Worm (Caenorhabditis elegans): ENCODE measurements around the gene C24A3.1.

- TF ChIP-seq nhr-11 (tag; optimal IDR thresholded peaks at IDR 0.05) (no peak), sptf-1 (tag; optimal IDR thresholded peaks at IDR 0.05) (no peak), rnt-1 (tag; optimal IDR thresholded peaks at IDR 0.05) (no peak), fos-1 (tag; optimal IDR thresholded peaks at IDR 0.05) (no peak), ceh-82 (tag; optimal IDR thresholded peaks at IDR 0.05) (no peak), unc-62 (GFP tag; optimal IDR thresholded peaks at IDR 0.05) (no peak), lin-14 (GFP tag; optimal IDR thresholded peaks at IDR 0.05) (no peak), mdl-1 (tag; optimal IDR thresholded peaks at IDR 0.05) (no peak), irx-1 (tag; optimal IDR thresholded peaks at IDR 0.05) (no peak), elt-2 (tag; optimal IDR thresholded peaks at IDR 0.05) (no peak), pqm-1 (tag; optimal IDR thresholded peaks at IDR 0.05) (no peak), hlh-17 (GFP tag; optimal IDR thresholded peaks at IDR 0.05; ENCODE audit: borderline replicate concordance) (no peak), efl-3 (GFP tag; optimal IDR thresholded peaks at IDR 0.05) (no peak)
Measured at ce11 chrX:9028909-9029520, 30.1 kb downstream of the C24A3.1 start, which contains the start of gene snf-12.

All from whole organism, L1 larva.